Fruit fly (Drosophila melanogaster) whole organism, embryonic: Measurements from ENCODE around the gene CG9498.

Source experiments
- Ada2b ChIP-seq: fragments of 200-800 bp; sonication (Bioruptor generic); IDR thresholded peaks from 2 replicates; pipeline ENCODE4 v1.3.6; 2022; ENCODE audit warnings: missing biosample characterization, missing genetic modification characterization
- Adf1 ChIP-seq: fragments of 200-800 bp; sonication (Bioruptor generic); IDR thresholded peaks from 2 replicates; pipeline ENCODE4 v1.3.6; 2022; ENCODE audit warnings: missing biosample characterization, missing genetic modification characterization
- BtbVII ChIP-seq: fragments of 200-800 bp; sonication (Bioruptor generic); optimal IDR thresholded peaks from 3 replicates; lab custom pipeline; 2017; ENCODE audit warnings: missing biosample characterization, mild to moderate bottlenecking, missing genetic modification characterization
- CG10431 ChIP-seq: fragments of 200-800 bp; sonication (Bioruptor generic); optimal IDR thresholded peaks from 3 replicates; lab custom pipeline; 2018; ENCODE audit warnings: missing biosample characterization, mild to moderate bottlenecking, missing genetic modification characterization
- CG11560 ChIP-seq: fragments of 200-800 bp; sonication (Bioruptor generic); IDR thresholded peaks from 3 replicates; pipeline ENCODE4 v1.3.6; 2022; ENCODE audit warnings: missing biosample characterization, missing genetic modification characterization
- CG12391 ChIP-seq: fragments of 200-800 bp; sonication (Bioruptor generic); optimal IDR thresholded peaks from 3 replicates; lab custom pipeline; 2018; ENCODE audit warnings: missing biosample characterization, mild to moderate bottlenecking, missing genetic modification characterization, moderate library complexity
- CG13775 ChIP-seq: fragments of 200-800 bp; sonication (Bioruptor generic); optimal IDR thresholded peaks from 3 replicates; lab custom pipeline; 2017; ENCODE audit warnings: missing biosample characterization, mild to moderate bottlenecking, missing genetic modification characterization
- CG14014 ChIP-seq: fragments of 200-800 bp; sonication (Bioruptor generic); IDR thresholded peaks from 2 replicates; pipeline ENCODE4 v1.3.6; 2022; ENCODE audit warnings: missing biosample characterization, missing genetic modification characterization
- CG16815 ChIP-seq: fragments of 200-800 bp; sonication (Bioruptor generic); optimal IDR thresholded peaks from 3 replicates; lab custom pipeline; 2017; ENCODE audit warnings: missing biosample characterization, mild to moderate bottlenecking, missing genetic modification characterization
- CG18619 ChIP-seq: fragments of 200-800 bp; sonication (Bioruptor generic); optimal IDR thresholded peaks from 3 replicates; lab custom pipeline; 2017; ENCODE audit warnings: missing biosample characterization, mild to moderate bottlenecking, missing genetic modification characterization
- CG2120 ChIP-seq: fragments of 200-800 bp; sonication (Bioruptor generic); optimal IDR thresholded peaks from 3 replicates; lab custom pipeline; 2016; ENCODE audit warnings: missing biosample characterization, missing genetic modification characterization
- CG2202 ChIP-seq: fragments of 200-800 bp; sonication (Bioruptor generic); optimal IDR thresholded peaks from 2 replicates; lab custom pipeline; 2018; ENCODE audit warnings: missing biosample characterization, mild to moderate bottlenecking, missing genetic modification characterization
- CG3065 ChIP-seq: fragments of 200-800 bp; sonication (Bioruptor generic); optimal IDR thresholded peaks from 2 replicates; lab custom pipeline; 2016; ENCODE audit warnings: missing biosample characterization, missing genetic modification characterization
- CG32767 ChIP-seq: fragments of 200-800 bp; sonication (Bioruptor generic); IDR thresholded peaks from 2 replicates; pipeline ENCODE4 v1.3.6; 2022; ENCODE audit warnings: missing biosample characterization, missing genetic modification characterization
- CG3838 ChIP-seq: fragments of 200-800 bp; sonication (Bioruptor generic); optimal IDR thresholded peaks from 3 replicates; lab custom pipeline; 2016; ENCODE audit warnings: missing biosample characterization, missing genetic modification characterization
- CG3995 ChIP-seq: fragments of 200-800 bp; sonication (Bioruptor generic); optimal IDR thresholded peaks from 3 replicates; lab custom pipeline; 2016; ENCODE audit warnings: missing biosample characterization, missing genetic modification characterization
- CG6175 ChIP-seq: fragments of 200-800 bp; sonication (Bioruptor generic); IDR thresholded peaks from 3 replicates; pipeline ENCODE4 v1.3.6; 2022; ENCODE audit warnings: missing biosample characterization, missing genetic modification characterization
- CG7745 ChIP-seq: fragments of 200-800 bp; sonication (Bioruptor generic); optimal IDR thresholded peaks from 2 replicates; lab custom pipeline; 2018; ENCODE audit warnings: missing biosample characterization, mild to moderate bottlenecking, missing genetic modification characterization, moderate library complexity
- CG9437 ChIP-seq: fragments of 200-800 bp; sonication (Bioruptor generic); optimal IDR thresholded peaks from 2 replicates; lab custom pipeline; 2018; ENCODE audit warnings: missing biosample characterization, mild to moderate bottlenecking, missing genetic modification characterization
- Dfd ChIP-seq, 2 experiments: fragments of >200 bp; optimal IDR thresholded peaks; 2 replicates each; lab custom pipeline; 2017; ENCODE audit warnings: missing biosample characterization in 2 of 2, missing genetic modification characterization in 2 of 2
- Fer1 ChIP-seq: fragments of 200-800 bp; sonication (Bioruptor generic); optimal IDR thresholded peaks from 2 replicates; lab custom pipeline; 2017; ENCODE audit warnings: missing biosample characterization, mild to moderate bottlenecking, missing genetic modification characterization
- Fer3 ChIP-seq: fragments of 200-800 bp; sonication (Bioruptor generic); optimal IDR thresholded peaks from 2 replicates; lab custom pipeline; 2018; ENCODE audit warnings: missing biosample characterization, mild to moderate bottlenecking, missing genetic modification characterization, moderate library complexity
- Gsc ChIP-seq: fragments of 200-800 bp; sonication (Bioruptor generic); IDR thresholded peaks from 2 replicates; pipeline ENCODE4 v1.3.6; 2022; ENCODE audit warnings: missing biosample characterization, missing genetic modification characterization
- H15 ChIP-seq: fragments of 200-800 bp; sonication (Bioruptor generic); IDR thresholded peaks from 3 replicates; pipeline ENCODE4 v1.3.6; 2022; ENCODE audit warnings: missing biosample characterization, missing genetic modification characterization
- HLHmδ ChIP-seq: fragments of 200-800 bp; sonication (Bioruptor generic); optimal IDR thresholded peaks from 2 replicates; lab custom pipeline; 2018; ENCODE audit warnings: missing biosample characterization, mild to moderate bottlenecking, missing genetic modification characterization, moderate library complexity
- Jarid2 ChIP-seq: fragments of 200-800 bp; sonication (Bioruptor generic); optimal IDR thresholded peaks from 3 replicates; lab custom pipeline; 2017; ENCODE audit warnings: mild to moderate bottlenecking, missing biosample characterization, missing genetic modification reagents, missing genetic modification characterization
- Lpt ChIP-seq: fragments of >200 bp; optimal IDR thresholded peaks from 2 replicates; lab custom pipeline; 2018; ENCODE audit warnings: missing biosample characterization, missing genetic modification characterization
- NfI ChIP-seq: fragments of 200-800 bp; sonication (Bioruptor generic); optimal IDR thresholded peaks from 3 replicates; lab custom pipeline; 2018; ENCODE audit warnings: missing biosample characterization, mild to moderate bottlenecking, missing genetic modification characterization, moderate library complexity
- Xbp1 ChIP-seq: fragments of 200-800 bp; sonication (Bioruptor generic); optimal IDR thresholded peaks from 3 replicates; lab custom pipeline; 2016; ENCODE audit warnings: missing biosample characterization, mild to moderate bottlenecking, missing genetic modification characterization
- ac ChIP-seq: fragments of 200-800 bp; sonication (Bioruptor generic); optimal IDR thresholded peaks from 3 replicates; lab custom pipeline; 2017; ENCODE audit warnings: missing biosample characterization, mild to moderate bottlenecking, missing genetic modification characterization
- ash1 ChIP-seq: fragments of 200-800 bp; sonication (Bioruptor generic); optimal IDR thresholded peaks from 2 replicates; lab custom pipeline; 2018; ENCODE audit warnings: missing biosample characterization, mild to moderate bottlenecking, missing genetic modification characterization
- cas ChIP-seq: fragments of 200-800 bp; sonication (Bioruptor generic); IDR thresholded peaks from 2 replicates; pipeline ENCODE4 v1.3.6; 2022; ENCODE audit warnings: missing biosample characterization, missing genetic modification characterization
- cg ChIP-seq: fragments of 200-800 bp; sonication (Bioruptor generic); optimal IDR thresholded peaks from 3 replicates; lab custom pipeline; 2019; ENCODE audit warnings: missing biosample characterization, mild to moderate bottlenecking, missing genetic modification characterization, moderate library complexity
- chn ChIP-seq: fragments of 200-800 bp; sonication (Bioruptor generic); optimal IDR thresholded peaks from 2 replicates; lab custom pipeline; 2016; ENCODE audit warnings: missing biosample characterization, missing genetic modification characterization
- dm ChIP-seq: fragments of 200-800 bp; sonication (Bioruptor generic); optimal IDR thresholded peaks from 3 replicates; lab custom pipeline; 2016; ENCODE audit warnings: missing biosample characterization, missing genetic modification characterization
- emc ChIP-seq: fragments of 200-800 bp; sonication (Bioruptor generic); optimal IDR thresholded peaks from 2 replicates; lab custom pipeline; 2016; ENCODE audit warnings: missing biosample characterization, missing genetic modification characterization
- exex ChIP-seq: fragments of 200-800 bp; sonication (Bioruptor generic); optimal IDR thresholded peaks from 4 replicates; lab custom pipeline; 2018; ENCODE audit warnings: missing biosample characterization, mild to moderate bottlenecking, missing genetic modification characterization, moderate library complexity
- fd102C ChIP-seq: fragments of 200-800 bp; sonication (Bioruptor generic); optimal IDR thresholded peaks from 2 replicates; lab custom pipeline; 2018; ENCODE audit warnings: missing biosample characterization, mild to moderate bottlenecking, missing genetic modification characterization, moderate library complexity
- fd3F ChIP-seq: fragments of 200-800 bp; sonication (Bioruptor generic); optimal IDR thresholded peaks from 2 replicates; lab custom pipeline; 2018; ENCODE audit warnings: missing biosample characterization, mild to moderate bottlenecking, missing genetic modification characterization, moderate library complexity
- gce ChIP-seq: fragments of 200-800 bp; sonication (Bioruptor generic); IDR thresholded peaks from 3 replicates; pipeline ENCODE4 v1.3.6; 2022; ENCODE audit warnings: missing biosample characterization, missing genetic modification characterization
- gem ChIP-seq: fragments of 200-800 bp; sonication (Bioruptor generic); optimal IDR thresholded peaks from 2 replicates; lab custom pipeline; 2019; ENCODE audit warnings: missing biosample characterization, mild to moderate bottlenecking, missing genetic modification characterization, moderate library complexity
- ken ChIP-seq: fragments of 200-800 bp; sonication (Bioruptor generic); IDR thresholded peaks from 3 replicates; pipeline ENCODE4 v1.3.6; 2022; ENCODE audit warnings: missing biosample characterization, missing genetic modification characterization
- onecut ChIP-seq: fragments of 200-800 bp; sonication (Bioruptor generic); IDR thresholded peaks from 2 replicates; pipeline ENCODE4 v1.3.6; 2022; ENCODE audit warnings: missing biosample characterization, missing genetic modification characterization
- pros ChIP-seq: fragments of 200-800 bp; sonication (Bioruptor generic); optimal IDR thresholded peaks from 3 replicates; lab custom pipeline; 2019; ENCODE audit warnings: missing biosample characterization, mild to moderate bottlenecking, missing genetic modification characterization, moderate library complexity
- ro ChIP-seq: fragments of 200-800 bp; sonication (Bioruptor generic); IDR thresholded peaks from 2 replicates; pipeline ENCODE4 v1.3.6; 2022; ENCODE audit warnings: missing biosample characterization, missing genetic modification characterization
- run ChIP-seq: fragments of 200-800 bp; sonication (Bioruptor generic); optimal IDR thresholded peaks from 3 replicates; lab custom pipeline; 2018; ENCODE audit warnings: missing biosample characterization, mild to moderate bottlenecking, missing genetic modification characterization
- sd ChIP-seq: fragments of 200-800 bp; sonication (Bioruptor generic); optimal IDR thresholded peaks from 3 replicates; lab custom pipeline; 2018; ENCODE audit warnings: missing biosample characterization, mild to moderate bottlenecking, missing genetic modification characterization, moderate library complexity
- sug ChIP-seq: fragments of 200-800 bp; optimal IDR thresholded peaks from 2 replicates; lab custom pipeline; 2019; ENCODE audit warnings: missing biosample characterization, mild to moderate bottlenecking, missing genetic modification characterization, moderate library complexity
- trem ChIP-seq: fragments of 200-800 bp; optimal IDR thresholded peaks from 3 replicates; lab custom pipeline; 2019; ENCODE audit warnings: missing biosample characterization, mild to moderate bottlenecking, missing genetic modification characterization, moderate library complexity
- usp ChIP-seq: fragments of >200 bp; optimal IDR thresholded peaks from 2 replicates; lab custom pipeline; 2017; ENCODE audit warnings: missing biosample characterization, missing genetic modification characterization
- zen ChIP-seq: fragments of 200-800 bp; sonication (Bioruptor generic); optimal IDR thresholded peaks from 3 replicates; lab custom pipeline; 2018; ENCODE audit warnings: missing biosample characterization, mild to moderate bottlenecking, missing genetic modification characterization, moderate library complexity

CG9498 gene

dm6 chr2L:6351809-6352182 lies 962 bp upstream of the CG9498 start (continued):
- TF ChIP-seq CG18619 (GFP tag; lab: Kevin White, UChicago) (peak; percentile 82), CG3065 (GFP tag; lab: Kevin White, UChicago) (peak; percentile 15), CG32767 (GFP tag; lab: Robert Waterston, UW) (peak; percentile 66; the same call in 1 of the 2 replicates), H15 (peak; percentile 73; the same call in 2 of the 3 replicates), onecut (GFP tag; lab: Robert Waterston, UW) (peak; percentile 42), run (tag; lab: Kevin White, UChicago) (peak; percentile 59), gem (peak; percentile 92), NfI (GFP tag; lab: Kevin White, UChicago) (peak; percentile 89), dm (GFP tag; lab: Kevin White, UChicago) (peak; percentile 57), CG13775 (GFP tag; lab: Kevin White, UChicago) (peak; percentile 57), CG10431 (no peak), emc (GFP tag; lab: Kevin White, UChicago) (peak; percentile 47), usp (no peak), Jarid2 (GFP tag; lab: Kevin White, UChicago) (peak; percentile 61), CG7745 (tag; lab: Kevin White, UChicago) (no peak), BtbVII (GFP tag; lab: Kevin White, UChicago) (peak; percentile 83), Gsc (GFP tag; lab: Robert Waterston, UW) (peak; percentile 63), sd (tag; lab: Kevin White, UChicago) (peak; percentile 75), Dfd (GFP tag; optimal IDR thresholded peaks at IDR 0.05; lab: Kevin White, UChicago) (no peak), Fer1 (GFP tag; lab: Kevin White, UChicago) (peak; percentile 87), Fer3 (tag; lab: Kevin White, UChicago) (peak; percentile 90), exex (peak; percentile 84), zen (tag; lab: Kevin White, UChicago) (peak; percentile 52), Ada2b (GFP tag; lab: Robert Waterston, UW) (peak; percentile 83), CG14014 (GFP tag; lab: Robert Waterston, UW) (peak; percentile 92), CG3838 (no peak), cg (no peak), gce (GFP tag; lab: Robert Waterston, UW) (peak; percentile 66; the same call in 1 of the 3 replicates), CG2202 (tag; lab: Kevin White, UChicago) (no peak), fd3F (GFP tag; lab: Kevin White, UChicago) (peak; percentile 86), CG2120 (GFP tag; lab: Kevin White, UChicago) (peak; percentile 97), sug (tag; lab: Kevin White, UChicago) (peak; percentile 96), CG12391 (tag; lab: Kevin White, UChicago) (peak; percentile 80), fd102C (GFP tag; lab: Kevin White, UChicago) (no peak), pros (GFP tag; lab: Kevin White, UChicago) (no peak), CG16815 (GFP tag; lab: Kevin White, UChicago) (peak; percentile 81), ash1 (GFP tag; lab: Kevin White, UChicago) (no peak), CG6175 (GFP tag; lab: Robert Waterston, UW) (peak; percentile 57; the same call in 2 of the 3 replicates), chn (GFP tag; lab: Kevin White, UChicago) (peak; percentile 65), Xbp1 (GFP tag; lab: Kevin White, UChicago) (peak; percentile 72), ro (peak; percentile 58; the same call in 1 of the 2 replicates), trem (peak; percentile 16), cas (peak; percentile 73), CG3995 (GFP tag; lab: Kevin White, UChicago) (peak; percentile 44), CG9437 (peak; percentile 27), ac (GFP tag; lab: Kevin White, UChicago) (no peak), Adf1 (GFP tag; lab: Robert Waterston, UW) (peak; percentile 65), CG11560 (peak; percentile 82), Lpt (GFP tag; lab: Kevin White, UChicago) (no peak), HLHmδ (GFP tag; lab: Kevin White, UChicago) (no peak), ken (GFP tag; lab: Robert Waterston, UW) (peak; percentile 62; the same call in 2 of the 3 replicates)
